Fruit fly (Drosophila melanogaster) whole organism, embryonic: Measurements from ENCODE around the gene Hmr.
A peak's percentile ranks its signal among the peaks of the same experiment; 100 is the strongest.

ENCODE experiments used
- Abd-B ChIP-seq: fragments of 200-800 bp; sonication (Bioruptor generic); optimal IDR thresholded peaks from 2 replicates; lab custom pipeline; 2018; ENCODE audit warnings: missing biosample characterization, mild to moderate bottlenecking, missing genetic modification characterization, moderate library complexity
- Antp ChIP-seq: fragments of 200-800 bp; sonication (Bioruptor generic); optimal IDR thresholded peaks from 3 replicates; lab custom pipeline; 2016; ENCODE audit warnings: missing biosample characterization, missing genetic modification characterization
- CG10959 ChIP-seq: fragments of 200-800 bp; sonication (Bioruptor generic); IDR thresholded peaks from 2 replicates; pipeline ENCODE4 v1.3.6; 2022; ENCODE audit warnings: missing biosample characterization, missing genetic modification characterization
- CG13123 ChIP-seq: fragments of 200-800 bp; sonication (Bioruptor generic); optimal IDR thresholded peaks from 2 replicates; lab custom pipeline; 2016; ENCODE audit warnings: missing biosample characterization, missing genetic modification characterization
- CG13894 ChIP-seq: fragments of 200-800 bp; sonication (Bioruptor generic); optimal IDR thresholded peaks from 3 replicates; lab custom pipeline; 2018; ENCODE audit warnings: missing biosample characterization, mild to moderate bottlenecking, missing genetic modification characterization, moderate library complexity
- CG14014 ChIP-seq: fragments of 200-800 bp; sonication (Bioruptor generic); IDR thresholded peaks from 2 replicates; pipeline ENCODE4 v1.3.6; 2022; ENCODE audit warnings: missing biosample characterization, missing genetic modification characterization
- CG15073 ChIP-seq: fragments of 200-800 bp; sonication (Bioruptor generic); optimal IDR thresholded peaks from 2 replicates; lab custom pipeline; 2016; ENCODE audit warnings: missing biosample characterization, missing genetic modification characterization
- CG15269 ChIP-seq: fragments of 200-800 bp; sonication (Bioruptor generic); optimal IDR thresholded peaks from 2 replicates; lab custom pipeline; 2018; ENCODE audit warnings: missing biosample characterization, mild to moderate bottlenecking, missing genetic modification characterization, moderate library complexity
- CG16815 ChIP-seq: fragments of 200-800 bp; sonication (Bioruptor generic); optimal IDR thresholded peaks from 3 replicates; lab custom pipeline; 2017; ENCODE audit warnings: missing biosample characterization, mild to moderate bottlenecking, missing genetic modification characterization
- CG1832 ChIP-seq: fragments of 200-800 bp; sonication (Bioruptor generic); optimal IDR thresholded peaks from 2 replicates; lab custom pipeline; 2017; ENCODE audit warnings: missing biosample characterization, mild to moderate bottlenecking, missing genetic modification characterization, inconsistent platforms
- CG2712 ChIP-seq: fragments of 200-800 bp; optimal IDR thresholded peaks from 3 replicates; lab custom pipeline; 2019; ENCODE audit warnings: missing biosample characterization, mild to moderate bottlenecking, missing genetic modification characterization, moderate library complexity
- CG30403 ChIP-seq: fragments of 200-800 bp; sonication (Bioruptor generic); optimal IDR thresholded peaks from 3 replicates; lab custom pipeline; 2016; ENCODE audit warnings: missing biosample characterization, missing genetic modification characterization
- CG31441 ChIP-seq: fragments of 200-800 bp; sonication (Bioruptor generic); IDR thresholded peaks from 2 replicates; pipeline ENCODE4 v1.3.6; 2022; ENCODE audit warnings: missing biosample characterization, missing genetic modification characterization
- CG3995 ChIP-seq: fragments of 200-800 bp; sonication (Bioruptor generic); optimal IDR thresholded peaks from 3 replicates; lab custom pipeline; 2016; ENCODE audit warnings: missing biosample characterization, missing genetic modification characterization
- CG4360 ChIP-seq: fragments of 200-800 bp; sonication (Bioruptor generic); IDR thresholded peaks from 2 replicates; pipeline ENCODE4 v1.3.6; 2022; ENCODE audit warnings: missing biosample characterization, missing genetic modification characterization
- CG4404 ChIP-seq: fragments of 200-800 bp; sonication (Bioruptor generic); IDR thresholded peaks from 2 replicates; pipeline ENCODE4 v1.3.6; 2022; ENCODE audit warnings: missing biosample characterization, missing genetic modification characterization
- CG4707 ChIP-seq: fragments of 200-800 bp; sonication (Bioruptor generic); optimal IDR thresholded peaks from 2 replicates; lab custom pipeline; 2018; ENCODE audit warnings: missing biosample characterization, mild to moderate bottlenecking, missing genetic modification characterization, moderate library complexity
- CG4820 ChIP-seq: fragments of 200-800 bp; sonication (Bioruptor generic); optimal IDR thresholded peaks from 3 replicates; lab custom pipeline; 2016; ENCODE audit warnings: missing biosample characterization, missing genetic modification characterization
- CG6175 ChIP-seq: fragments of 200-800 bp; sonication (Bioruptor generic); IDR thresholded peaks from 3 replicates; pipeline ENCODE4 v1.3.6; 2022; ENCODE audit warnings: missing biosample characterization, missing genetic modification characterization
- CG6272 ChIP-seq: fragments of 200-800 bp; sonication (Bioruptor generic); IDR thresholded peaks from 2 replicates; pipeline ENCODE4 v1.3.6; 2022; ENCODE audit warnings: missing biosample characterization, missing genetic modification characterization
- CG7928 ChIP-seq: fragments of 200-800 bp; sonication (Bioruptor generic); optimal IDR thresholded peaks from 2 replicates; lab custom pipeline; 2017; ENCODE audit warnings: missing biosample characterization, mild to moderate bottlenecking, missing genetic modification characterization
- CG8924 ChIP-seq: fragments of 200-800 bp; optimal IDR thresholded peaks from 3 replicates; lab custom pipeline; 2019; ENCODE audit warnings: missing biosample characterization, mild to moderate bottlenecking, missing genetic modification characterization, moderate library complexity
- CG8944 ChIP-seq: fragments of 200-800 bp; sonication (Bioruptor generic); optimal IDR thresholded peaks from 3 replicates; lab custom pipeline; 2016; ENCODE audit warnings: missing biosample characterization, missing genetic modification characterization
- CG9215 ChIP-seq: fragments of 200-800 bp; sonication (Bioruptor generic); IDR thresholded peaks from 2 replicates; pipeline ENCODE4 v1.3.6; 2022; ENCODE audit warnings: missing biosample characterization, missing genetic modification characterization
- CG9876 ChIP-seq: fragments of 200-800 bp; sonication (Bioruptor generic); optimal IDR thresholded peaks from 2 replicates; lab custom pipeline; 2016; ENCODE audit warnings: missing biosample characterization, missing genetic modification characterization
- CHES-1-like ChIP-seq: fragments of 200-800 bp; sonication (Bioruptor generic); optimal IDR thresholded peaks from 2 replicates; lab custom pipeline; 2016; ENCODE audit warnings: missing biosample characterization, missing genetic modification characterization
- Dip3 ChIP-seq: fragments of 200-800 bp; sonication (Bioruptor generic); optimal IDR thresholded peaks from 3 replicates; lab custom pipeline; 2016; ENCODE audit warnings: missing biosample characterization, missing genetic modification characterization
- Fer1 ChIP-seq: fragments of 200-800 bp; sonication (Bioruptor generic); optimal IDR thresholded peaks from 2 replicates; lab custom pipeline; 2017; ENCODE audit warnings: missing biosample characterization, mild to moderate bottlenecking, missing genetic modification characterization
- HLH54F ChIP-seq: fragments of 200-800 bp; sonication (Bioruptor generic); optimal IDR thresholded peaks from 3 replicates; lab custom pipeline; 2016; ENCODE audit warnings: missing biosample characterization, missing genetic modification characterization
- Hr39 ChIP-seq: fragments of >200 bp; optimal IDR thresholded peaks from 2 replicates; lab custom pipeline; 2017
- Nf-YA ChIP-seq: fragments of 200-800 bp; sonication (Bioruptor generic); IDR thresholded peaks from 2 replicates; pipeline ENCODE4 v1.3.6; 2022; ENCODE audit warnings: missing biosample characterization, missing genetic modification characterization
- Pdp1 ChIP-seq, 2 experiments: fragments of 200-800 bp; sonication (Bioruptor generic); optimal IDR thresholded peaks; 3 replicates each; lab custom pipeline; 2016; ENCODE audit warnings: missing biosample characterization in 2 of 2, missing genetic modification characterization in 2 of 2, mild to moderate bottlenecking in 1 of 2, moderate library complexity in 1 of 2
- Side ChIP-seq: fragments of 200-800 bp; sonication (Bioruptor generic); optimal IDR thresholded peaks from 2 replicates; lab custom pipeline; 2016; ENCODE audit warnings: missing biosample characterization, missing genetic modification characterization
- Taf1 ChIP-seq: fragments of 200-800 bp; sonication (Bioruptor generic); IDR thresholded peaks from 2 replicates; pipeline ENCODE4 v1.3.6; 2022; ENCODE audit warnings: missing biosample characterization, missing genetic modification characterization
- bcd ChIP-seq: fragments of 200-800 bp; sonication (Bioruptor generic); optimal IDR thresholded peaks from 2 replicates; lab custom pipeline; 2017; ENCODE audit warnings: missing biosample characterization, mild to moderate bottlenecking, missing genetic modification characterization
- cg ChIP-seq: fragments of 200-800 bp; sonication (Bioruptor generic); optimal IDR thresholded peaks from 3 replicates; lab custom pipeline; 2019; ENCODE audit warnings: missing biosample characterization, mild to moderate bottlenecking, missing genetic modification characterization, moderate library complexity
- corto ChIP-seq: fragments of 200-800 bp; sonication (Bioruptor generic); optimal IDR thresholded peaks from 2 replicates; lab custom pipeline; 2016; ENCODE audit warnings: missing biosample characterization, mild to moderate bottlenecking, missing genetic modification characterization, moderate library complexity
- dm ChIP-seq: fragments of 200-800 bp; sonication (Bioruptor generic); optimal IDR thresholded peaks from 3 replicates; lab custom pipeline; 2016; ENCODE audit warnings: missing biosample characterization, missing genetic modification characterization
- ewg ChIP-seq: fragments of 200-800 bp; sonication (Bioruptor generic); optimal IDR thresholded peaks from 3 replicates; lab custom pipeline; 2017; ENCODE audit warnings: mild to moderate bottlenecking, missing biosample characterization, missing genetic modification reagents, missing genetic modification characterization
- fd102C ChIP-seq: fragments of 200-800 bp; sonication (Bioruptor generic); optimal IDR thresholded peaks from 2 replicates; lab custom pipeline; 2018; ENCODE audit warnings: missing biosample characterization, mild to moderate bottlenecking, missing genetic modification characterization, moderate library complexity
- fru ChIP-seq: fragments of >200 bp; optimal IDR thresholded peaks from 2 replicates; lab custom pipeline; 2017
- ftz-f1 ChIP-seq: fragments of 200-800 bp; sonication (Bioruptor generic); optimal IDR thresholded peaks from 2 replicates; lab custom pipeline; 2016; ENCODE audit warnings: missing biosample characterization, missing genetic modification characterization
- gro ChIP-seq: fragments of 200-800 bp; sonication (Bioruptor generic); optimal IDR thresholded peaks from 2 replicates; lab custom pipeline; 2016; ENCODE audit warnings: missing biosample characterization, missing genetic modification characterization
- ind ChIP-seq: fragments of 200-800 bp; sonication (Bioruptor generic); optimal IDR thresholded peaks from 3 replicates; lab custom pipeline; 2016; ENCODE audit warnings: missing biosample characterization, missing genetic modification characterization
- insv ChIP-seq, 2 experiments: fragments of 200-800 bp; sonication (Bioruptor generic); optimal IDR thresholded peaks; 3 replicates each; lab custom pipeline; 2016 to 2018; ENCODE audit warnings: missing biosample characterization in 2 of 2, missing genetic modification characterization in 2 of 2
- kay ChIP-seq: fragments of 200-800 bp; sonication (Bioruptor generic); optimal IDR thresholded peaks from 2 replicates; lab custom pipeline; 2016; ENCODE audit warnings: missing biosample characterization, missing genetic modification characterization
- kni ChIP-seq: fragments of 200-800 bp; sonication (Bioruptor generic); optimal IDR thresholded peaks from 3 replicates; lab custom pipeline; 2017; ENCODE audit warnings: mild to moderate bottlenecking, missing biosample characterization, missing genetic modification reagents, missing genetic modification characterization
- lola ChIP-seq, 3 experiments: fragments of >200 bp in 2 of 3; fragments of 200-800 bp in 1 of 3; sonication (Bioruptor generic) in 1 of 3; optimal IDR thresholded peaks; 2 replicates each; lab custom pipeline; 2017 to 2019; ENCODE audit warnings: missing biosample characterization in 3 of 3, missing genetic modification characterization in 3 of 3, mild to moderate bottlenecking in 1 of 3, moderate library complexity in 1 of 3
- pita ChIP-seq: fragments of 200-800 bp; sonication (Bioruptor generic); optimal IDR thresholded peaks from 2 replicates; lab custom pipeline; 2017; ENCODE audit warnings: missing biosample characterization, mild to moderate bottlenecking, missing genetic modification characterization
- sima ChIP-seq: fragments of 200-800 bp; sonication (Bioruptor generic); optimal IDR thresholded peaks from 2 replicates; lab custom pipeline; 2016; ENCODE audit warnings: missing biosample characterization, missing genetic modification characterization
- sug ChIP-seq: fragments of 200-800 bp; optimal IDR thresholded peaks from 2 replicates; lab custom pipeline; 2019; ENCODE audit warnings: missing biosample characterization, mild to moderate bottlenecking, missing genetic modification characterization, moderate library complexity
- vvl ChIP-seq: fragments of 200-800 bp; sonication (Bioruptor generic); IDR thresholded peaks from 2 replicates; pipeline ENCODE4 v1.3.6; 2022; ENCODE audit warnings: missing biosample characterization, missing genetic modification characterization
- wdn ChIP-seq: fragments of 200-800 bp; sonication (Bioruptor generic); IDR thresholded peaks from 2 replicates; pipeline ENCODE4 v1.3.6; 2022; ENCODE audit warnings: missing biosample characterization, missing genetic modification characterization

Gene Hmr

DNA sequence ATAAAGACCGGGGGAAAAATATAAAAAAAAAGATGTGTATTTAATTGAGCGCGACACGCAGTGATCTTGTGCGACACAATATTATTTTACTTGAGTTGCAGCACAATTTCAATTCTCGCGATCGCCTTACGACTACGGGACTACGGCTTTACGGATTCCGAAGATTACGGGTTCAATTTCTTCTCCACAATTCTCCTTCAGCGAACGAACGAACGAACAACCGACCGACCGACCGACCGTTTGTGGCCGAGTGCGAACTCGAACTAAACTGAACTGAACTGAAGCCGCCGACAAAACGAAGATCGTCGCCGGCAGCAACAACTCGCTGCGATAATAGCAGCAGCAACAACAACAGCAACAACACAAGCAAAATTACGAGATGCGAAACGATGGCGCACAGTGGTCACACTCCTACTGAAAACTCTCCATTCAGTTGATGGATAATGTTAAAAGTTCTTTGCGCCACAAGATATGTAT, 10.5 kb downstream of the Hmr start, which contains the start of gene spri (continued):
- TF ChIP-seq CG8924 (no peak), CG10959 (GFP tag; lab: Robert Waterston, UW) (no peak), CG6272 (GFP tag; lab: Robert Waterston, UW) (no peak), CG4404 (no peak), sima (no peak), vvl (GFP tag; lab: Robert Waterston, UW) (no peak), CG2712 (tag; lab: Kevin White, UChicago) (no peak), HLH54F (no peak), lola (GFP tag; optimal IDR thresholded peaks at IDR 0.05; lab: Kevin White, UChicago) (no peak), CG7928 (GFP tag; lab: Kevin White, UChicago) (no peak), Fer1 (no peak), Dip3 (GFP tag; lab: Kevin White, UChicago) (no peak), CG3995 (no peak), CG6175 (GFP tag; lab: Robert Waterston, UW) (no peak), CG8944 (GFP tag; lab: Kevin White, UChicago) (no peak), CG4360 (GFP tag; lab: Robert Waterston, UW) (peak; percentile 89), Side (GFP tag; lab: Kevin White, UChicago) (no peak), cg (GFP tag; lab: Kevin White, UChicago) (no peak), CG16815 (no peak), CG13123 (no peak), Antp (GFP tag; lab: Kevin White, UChicago) (no peak), fru (no peak), CG9876 (GFP tag; lab: Kevin White, UChicago) (no peak), Taf1 (GFP tag; lab: Robert Waterston, UW) (no peak), CHES-1-like (GFP tag; lab: Kevin White, UChicago) (no peak), insv (GFP tag; optimal IDR thresholded peaks at IDR 0.05; lab: Kevin White, UChicago) (no peak), wdn (GFP tag; lab: Robert Waterston, UW) (no peak), CG4820 (GFP tag; lab: Kevin White, UChicago) (no peak), ewg (GFP tag; lab: Kevin White, UChicago) (no peak), CG13894 (tag; lab: Kevin White, UChicago) (peak; percentile 1), ftz-f1 (peak; percentile 2), corto (GFP tag; lab: Kevin White, UChicago) (no peak), CG4707 (GFP tag; lab: Kevin White, UChicago) (no peak), CG9215 (GFP tag; lab: Robert Waterston, UW) (no peak), CG15269 (tag; lab: Kevin White, UChicago) (no peak), Abd-B (GFP tag; lab: Kevin White, UChicago) (no peak), Nf-YA (GFP tag; lab: Robert Waterston, UW) (no peak), gro (GFP tag; lab: Kevin White, UChicago) (no peak), CG14014 (GFP tag; lab: Robert Waterston, UW) (no peak), fd102C (GFP tag; lab: Kevin White, UChicago) (no peak), sug (tag; lab: Kevin White, UChicago) (peak; percentile 47), Pdp1 (GFP tag; optimal IDR thresholded peaks at IDR 0.05; lab: Kevin White, UChicago) (peak in 1 of 2 experiments; percentile 67), pita (GFP tag; lab: Kevin White, UChicago) (no peak), Hr39 (lab: Kevin White, UChicago) (no peak), dm (no peak), CG31441 (GFP tag; lab: Robert Waterston, UW) (no peak), CG30403 (GFP tag; lab: Kevin White, UChicago) (no peak), ind (GFP tag; lab: Kevin White, UChicago) (no peak), CG15073 (GFP tag; lab: Kevin White, UChicago) (no peak), kay (GFP tag; lab: Kevin White, UChicago) (no peak), kni (GFP tag; lab: Kevin White, UChicago) (no peak), CG1832 (no peak), bcd (GFP tag; lab: Kevin White, UChicago) (no peak)
